Fruit fly (Drosophila melanogaster) whole organism, prepupa: ENCODE data around the gene Pp4-19C.

Source experiments
- CG6163 ChIP-seq: fragments of 200-800 bp; sonication (Bioruptor generic); IDR thresholded peaks from 3 replicates; pipeline ENCODE4 v1.3.6; 2022; ENCODE audit warnings: missing biosample characterization, missing genetic modification characterization
- CG6854 ChIP-seq: fragments of 200-800 bp; sonication (Bioruptor generic); optimal IDR thresholded peaks from 2 replicates; lab custom pipeline; 2017; ENCODE audit warnings: missing biosample characterization, mild to moderate bottlenecking, missing genetic modification characterization
- CG7368 ChIP-seq: fragments of 200-800 bp; sonication (Bioruptor generic); optimal IDR thresholded peaks from 3 replicates; lab custom pipeline; 2016; ENCODE audit warnings: missing biosample characterization, missing genetic modification characterization
- CG9139 ChIP-seq: fragments of 200-800 bp; sonication (Bioruptor generic); optimal IDR thresholded peaks from 3 replicates; lab custom pipeline; 2017; ENCODE audit warnings: missing biosample characterization, mild to moderate bottlenecking, missing genetic modification characterization
- Ets96B ChIP-seq: fragments of 200-800 bp; optimal IDR thresholded peaks from 2 replicates; lab custom pipeline; 2019; ENCODE audit warnings: missing biosample characterization, mild to moderate bottlenecking, missing genetic modification characterization, moderate library complexity
- Gug ChIP-seq: fragments of 200-800 bp; sonication (Bioruptor generic); IDR thresholded peaks from 2 replicates; pipeline ENCODE4 v1.3.6; 2022; ENCODE audit warnings: missing biosample characterization, missing genetic modification characterization
- Hr38 ChIP-seq: sonication (Bioruptor generic); optimal IDR thresholded peaks from 2 replicates; lab custom pipeline; 2016; ENCODE audit warnings: missing biosample characterization, missing genetic modification characterization
- Hr39 ChIP-seq: fragments of 200-800 bp; sonication (Bioruptor generic); optimal IDR thresholded peaks from 2 replicates; lab custom pipeline; 2016; ENCODE audit warnings: missing biosample characterization, missing genetic modification characterization
- Hr4 ChIP-seq: fragments of 200-800 bp; sonication (Bioruptor generic); optimal IDR thresholded peaks from 3 replicates; lab custom pipeline; 2016; ENCODE audit warnings: missing biosample characterization, missing genetic modification characterization
- Met ChIP-seq: fragments of 200-800 bp; sonication (Bioruptor generic); optimal IDR thresholded peaks from 3 replicates; lab custom pipeline; 2016; ENCODE audit warnings: missing biosample characterization, missing genetic modification characterization
- OdsH ChIP-seq: fragments of 200-800 bp; sonication (Bioruptor generic); optimal IDR thresholded peaks from 3 replicates; lab custom pipeline; 2016; ENCODE audit warnings: missing biosample characterization, missing genetic modification characterization
- Sox102F ChIP-seq: fragments of 200-800 bp; sonication (Bioruptor generic); optimal IDR thresholded peaks from 2 replicates; lab custom pipeline; 2016; ENCODE audit warnings: missing biosample characterization, mild to moderate bottlenecking, missing genetic modification characterization
- Sox14 ChIP-seq: fragments of 200-800 bp; sonication (Bioruptor generic); optimal IDR thresholded peaks from 3 replicates; lab custom pipeline; 2016; ENCODE audit warnings: missing biosample characterization, missing genetic modification characterization
- esn ChIP-seq: fragments of 200-800 bp; sonication (Bioruptor generic); optimal IDR thresholded peaks from 2 replicates; lab custom pipeline; 2016; ENCODE audit warnings: missing biosample characterization, mild to moderate bottlenecking, missing genetic modification characterization, moderate library complexity

DNA sequence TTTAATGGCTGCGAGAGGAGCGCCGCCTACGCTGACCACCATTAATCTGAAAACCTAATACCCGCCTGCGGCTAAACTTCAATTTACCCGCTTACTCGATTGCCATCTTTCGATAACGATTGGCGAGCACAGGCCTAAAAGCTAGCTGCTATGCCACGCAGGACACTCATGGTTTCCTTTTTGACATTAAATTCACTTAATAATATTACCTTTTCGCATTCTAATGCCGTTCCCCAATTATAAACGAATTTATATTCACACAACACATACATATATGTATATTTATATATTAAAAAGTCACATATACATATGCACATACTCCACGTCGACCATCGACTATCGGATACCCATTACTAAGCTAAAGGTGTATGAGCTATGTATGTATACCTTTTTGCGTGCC lies 34.2 kb downstream of the Pp4-19C start:
- TF ChIP-seq CG6163 (GFP tag; lab: Robert Waterston, UW) (no peak), esn (GFP tag; lab: Kevin White, UChicago) (no peak), CG7368 (no peak), CG9139 (no peak), Ets96B (tag; lab: Kevin White, UChicago) (no peak), Met (GFP tag; lab: Kevin White, UChicago) (no peak), Hr38 (no peak), CG6854 (GFP tag; lab: Kevin White, UChicago) (no peak), OdsH (GFP tag; lab: Kevin White, UChicago) (no peak), Hr39 (GFP tag; lab: Kevin White, UChicago) (no peak), Hr4 (no peak), Sox14 (no peak), Gug (GFP tag; lab: Robert Waterston, UW) (no peak), Sox102F (GFP tag; lab: Kevin White, UChicago) (no peak)
